Fruit fly (Drosophila melanogaster): ENCODE data around the gene CG14968.

DNA sequence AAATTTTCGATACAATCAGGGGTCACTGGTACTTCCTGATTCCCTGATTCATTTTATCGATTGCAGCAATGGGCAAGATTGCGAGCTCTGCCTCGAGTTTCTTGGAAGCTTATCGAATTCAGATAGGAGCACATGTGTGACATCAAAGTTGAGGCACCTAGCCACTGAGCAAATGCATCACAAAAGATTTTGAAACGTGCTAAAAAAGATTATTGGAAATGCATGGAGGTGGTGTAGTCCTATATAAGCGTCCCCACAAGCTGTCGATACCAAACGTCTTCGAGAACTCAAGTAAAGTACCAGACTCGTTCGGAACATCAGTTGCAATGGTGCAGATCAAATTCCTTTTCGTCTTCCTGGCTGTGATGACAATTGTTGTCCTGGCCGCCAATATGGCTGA lies 11.1 kb upstream of the CG14968 start, which contains the start of gene Drsl2:
- no peak for TF ChIP-seq psq (optimal IDR thresholded peaks at IDR 0.05)
- TF ChIP-seq Myc (optimal IDR thresholded peaks at IDR 0.05): no peak

All from Kc167 (cell line).